Fruit fly (Drosophila melanogaster): Measurements from ENCODE around the gene CG18649.

DNA sequence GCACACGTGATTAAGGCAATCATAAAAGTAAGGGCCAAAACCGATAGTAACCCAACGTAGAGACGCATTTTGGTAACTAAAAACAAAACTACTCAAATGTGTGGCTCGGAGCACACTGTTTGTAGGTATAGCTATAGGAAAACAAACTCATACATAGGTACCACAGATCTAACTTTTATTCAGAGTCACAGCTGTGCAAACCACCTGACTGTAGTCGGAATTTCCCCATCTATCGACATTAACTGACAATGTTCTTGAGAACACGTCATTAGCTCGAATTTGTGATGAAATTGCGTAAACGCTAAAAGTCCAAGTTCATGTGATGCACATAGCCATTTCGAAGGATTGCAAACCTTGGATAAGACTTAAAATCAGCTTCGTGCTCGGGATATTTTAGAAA, 4.5 kb downstream of the CG18649 start, which contains the start of gene CG43678:
- TF ChIP-seq pan (optimal IDR thresholded peaks at IDR 0.05) (no peak), Myc (optimal IDR thresholded peaks at IDR 0.05) (no peak), Abd-B (GFP tag; optimal IDR thresholded peaks at IDR 0.05) (no peak), Mio (GFP tag; optimal IDR thresholded peaks at IDR 0.05) (no peak), fru (GFP tag; optimal IDR thresholded peaks at IDR 0.05) (no peak), lola (GFP tag; optimal IDR thresholded peaks at IDR 0.05) (no peak), dsf (GFP tag; optimal IDR thresholded peaks at IDR 0.05; ENCODE audit: borderline replicate concordance) (no peak), rgr (GFP tag; optimal IDR thresholded peaks at IDR 0.05) (no peak)
